Worm (Caenorhabditis elegans): ENCODE data around the gene lgc-39.

DNA sequence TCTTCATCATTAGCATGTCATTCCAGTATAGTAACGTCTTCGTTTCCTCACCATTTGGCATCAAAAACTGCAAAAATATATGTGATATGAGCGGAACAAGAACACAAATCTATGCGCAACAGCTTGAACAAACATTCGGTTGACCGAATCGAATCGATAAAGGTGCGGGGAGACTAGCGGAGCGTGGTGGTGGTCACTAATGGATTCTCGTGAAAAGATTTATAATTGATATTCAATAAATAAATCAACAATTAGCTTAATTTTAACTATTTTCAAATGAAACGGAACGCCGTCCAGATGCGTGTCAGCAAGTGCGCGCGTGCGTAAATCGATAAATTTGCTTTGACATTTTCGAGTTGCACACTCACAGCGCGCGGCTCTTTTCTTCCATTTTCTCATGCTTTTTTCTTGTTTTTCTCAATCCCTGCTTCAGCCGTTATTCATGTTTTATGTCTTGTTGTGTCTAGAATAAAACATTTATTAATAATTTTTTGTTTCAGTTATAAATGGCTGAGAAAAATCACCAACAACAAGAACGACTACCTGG is 45.7 kb downstream of the lgc-39 start, which contains the start of the genes C13F10.8, C13F10.6 and kxd-1:
- TF ChIP-seq dao-5 (tag; optimal IDR thresholded peaks at IDR 0.05): no peak
- TF ChIP-seq him-1 (tag; optimal IDR thresholded peaks at IDR 0.05): no peak

Measured in whole organism, L4/young adult.